Fruit fly (Drosophila melanogaster): ENCODE results near the gene CG43329.
A peak's percentile ranks its signal among the peaks of the same experiment; 100 is the strongest.

Gene CG43329

DNA sequence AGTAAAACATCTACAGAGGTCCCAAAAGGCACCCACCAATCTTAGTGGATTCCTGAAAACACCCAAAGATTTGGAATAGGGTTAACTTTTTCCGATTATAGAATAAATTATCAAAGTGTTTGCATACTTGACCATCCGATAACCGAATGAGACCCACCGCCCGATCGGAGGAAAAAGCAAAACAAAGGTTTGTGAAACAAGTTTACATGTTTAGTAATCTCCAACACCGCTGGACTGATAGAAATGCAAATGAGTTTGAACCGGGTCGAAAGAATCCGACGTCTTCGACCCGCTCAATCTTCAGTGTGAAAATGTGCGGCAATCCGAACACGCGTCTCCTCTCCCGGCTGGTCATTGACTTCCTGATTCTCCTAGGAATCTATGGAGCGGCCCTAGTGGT, 36.5 kb downstream of the CG43329 start, which contains the start of gene CG11437:
Gene CG11437 (plus strand): TSS at position 301 of the 400 bp plus-strand sequence.
- TF ChIP-seq CG34367 (tag; optimal IDR thresholded peaks at IDR 0.05) (no peak), CG10348 (GFP tag; IDR thresholded peaks at IDR 0.05) (no peak), CG15710 (tag; optimal IDR thresholded peaks at IDR 0.05) (no peak)

DNA sequence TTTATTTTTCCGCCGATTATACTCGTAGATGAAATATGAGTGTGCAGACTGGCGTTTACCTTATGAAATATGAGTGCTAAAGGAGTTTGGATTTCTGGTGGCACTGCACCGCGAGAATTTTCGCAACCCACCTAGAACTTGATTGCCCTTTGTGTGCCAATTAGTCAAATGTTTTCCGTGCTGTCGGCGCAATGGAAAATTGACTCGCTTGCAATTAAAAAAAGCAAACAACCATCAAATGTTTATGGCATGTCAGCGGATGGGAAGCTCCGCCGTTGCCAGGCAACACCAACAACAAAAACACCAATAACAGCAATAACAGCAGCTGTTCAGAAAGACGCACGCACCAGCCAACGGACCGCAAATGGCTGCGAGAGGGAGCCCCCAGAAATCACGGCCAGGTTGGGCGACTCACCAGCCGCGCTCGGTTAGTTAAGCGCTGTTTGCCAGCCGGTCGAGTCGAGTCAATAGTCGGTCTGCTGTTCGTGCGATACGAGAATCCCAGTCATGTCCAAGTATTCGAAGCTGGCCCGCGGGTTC, 38.5 kb downstream of the CG43329 start:
- TF ChIP-seq fd96Ca (GFP tag; IDR thresholded peaks at IDR 0.05) (no peak), CG14655 (GFP tag; optimal IDR thresholded peaks at IDR 0.05) (peak; percentile 73), rn (GFP tag; IDR thresholded peaks at IDR 0.05) (no peak), gl (tag; optimal IDR thresholded peaks at IDR 0.05) (no peak), Ets98B (GFP tag; IDR thresholded peaks at IDR 0.05) (no peak), CG34367 (tag; optimal IDR thresholded peaks at IDR 0.05) (peak; percentile 25), Pif1B (GFP tag; optimal IDR thresholded peaks at IDR 0.05) (peak; percentile 9), CG13204 (GFP tag; optimal IDR thresholded peaks at IDR 0.05) (peak; percentile 73), CG8301 (tag; optimal IDR thresholded peaks at IDR 0.05) (peak; percentile 59), CG9948 (tag; optimal IDR thresholded peaks at IDR 0.05) (peak; percentile 53), Snoo (tag; optimal IDR thresholded peaks at IDR 0.05) (no peak), CG12605 (GFP tag; IDR thresholded peaks at IDR 0.05) (no peak), CG4496 (GFP tag; IDR thresholded peaks at IDR 0.05) (no peak), CG10348 (GFP tag; IDR thresholded peaks at IDR 0.05) (no peak), CG15710 (tag; optimal IDR thresholded peaks at IDR 0.05) (peak; percentile 30), CG17806 (tag; optimal IDR thresholded peaks at IDR 0.05) (peak; percentile 33), CG32121 (GFP tag; IDR thresholded peaks at IDR 0.05) (peak; percentile 24; the same call in 1 of the 2 replicates), CG8159 (tag; optimal IDR thresholded peaks at IDR 0.05) (peak; percentile 44), Pif1A (GFP tag; optimal IDR thresholded peaks at IDR 0.05) (peak; percentile 47)

DNA sequence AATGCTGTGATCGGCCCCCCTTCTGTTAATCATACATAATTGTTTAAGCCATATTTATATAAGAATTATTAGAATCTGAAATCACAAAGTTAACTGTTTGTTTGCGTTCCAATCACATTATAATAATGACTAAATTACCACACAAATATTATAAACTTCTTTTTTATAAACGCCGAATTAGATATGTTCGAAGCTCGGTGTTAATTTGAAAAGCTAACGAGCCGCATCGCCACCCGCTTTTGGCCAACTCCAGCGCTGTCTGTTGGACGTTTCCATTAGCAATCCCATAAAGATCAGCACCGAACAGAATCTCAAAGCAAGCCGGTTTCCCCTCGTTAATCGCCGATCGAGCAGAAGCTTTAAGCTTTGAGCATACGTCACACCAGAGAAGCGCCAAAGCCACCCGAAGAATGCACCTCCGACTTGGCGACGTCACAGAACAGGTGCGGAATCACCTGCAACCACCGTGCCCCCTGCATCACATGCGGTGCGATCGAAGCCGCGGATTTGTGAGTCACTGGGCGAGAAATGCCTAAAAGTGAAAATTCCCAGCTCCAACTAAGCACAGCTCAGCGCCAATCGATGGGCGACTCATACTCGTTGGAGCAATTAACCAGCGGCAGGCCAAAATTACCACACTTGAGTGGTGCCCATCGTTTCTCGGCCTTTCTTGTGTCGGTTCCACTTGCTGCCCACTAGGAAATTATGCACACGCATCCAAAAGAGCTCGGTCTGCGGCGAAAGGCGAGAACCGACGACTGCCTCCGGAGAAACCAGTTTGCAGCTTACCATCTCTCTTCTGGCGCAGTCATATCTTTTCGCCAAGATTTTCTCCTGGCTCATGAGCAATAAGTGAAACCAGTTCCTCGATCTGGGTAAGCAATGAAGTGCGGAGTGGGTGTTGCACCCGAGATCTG, 39.3 kb downstream of the CG43329 start, which contains the start of gene CG11438:
Gene CG11438 (plus strand): TSS at position 134 of the 917 bp plus-strand sequence.
- TF ChIP-seq EcR (GFP tag; optimal IDR thresholded peaks at IDR 0.05) (peak; percentile 42), CG15710 (tag; optimal IDR thresholded peaks at IDR 0.05) (no peak), gl (tag; optimal IDR thresholded peaks at IDR 0.05) (peak; percentile 12)

DNA sequence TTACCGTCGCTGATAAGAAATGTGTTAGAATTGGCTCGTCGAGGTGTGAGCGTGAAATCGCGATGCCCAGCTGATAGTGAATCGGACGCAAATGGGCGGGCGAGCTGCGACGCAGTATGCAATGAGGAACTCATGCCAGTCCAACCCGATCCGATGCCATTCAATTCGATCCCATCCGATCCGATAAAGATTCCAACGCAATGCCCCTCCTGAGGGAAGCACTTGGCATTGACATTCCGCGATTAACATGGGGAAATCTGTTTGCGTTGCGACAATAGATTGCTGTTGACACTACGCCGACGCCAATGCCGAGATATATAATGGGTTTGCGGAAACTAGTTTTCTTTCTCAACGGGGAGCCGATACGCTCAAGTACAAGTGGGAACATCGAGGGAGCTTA, 41.6 kb downstream of the CG43329 start:
- TF ChIP-seq fd96Ca (GFP tag; IDR thresholded peaks at IDR 0.05) (no peak), gl (tag; optimal IDR thresholded peaks at IDR 0.05) (no peak), CG8159 (tag; optimal IDR thresholded peaks at IDR 0.05) (no peak), CG4496 (GFP tag; IDR thresholded peaks at IDR 0.05) (no peak), CG8301 (tag; optimal IDR thresholded peaks at IDR 0.05) (no peak), EcR (GFP tag; optimal IDR thresholded peaks at IDR 0.05) (peak; percentile 11), Ets98B (GFP tag; IDR thresholded peaks at IDR 0.05) (no peak)

DNA sequence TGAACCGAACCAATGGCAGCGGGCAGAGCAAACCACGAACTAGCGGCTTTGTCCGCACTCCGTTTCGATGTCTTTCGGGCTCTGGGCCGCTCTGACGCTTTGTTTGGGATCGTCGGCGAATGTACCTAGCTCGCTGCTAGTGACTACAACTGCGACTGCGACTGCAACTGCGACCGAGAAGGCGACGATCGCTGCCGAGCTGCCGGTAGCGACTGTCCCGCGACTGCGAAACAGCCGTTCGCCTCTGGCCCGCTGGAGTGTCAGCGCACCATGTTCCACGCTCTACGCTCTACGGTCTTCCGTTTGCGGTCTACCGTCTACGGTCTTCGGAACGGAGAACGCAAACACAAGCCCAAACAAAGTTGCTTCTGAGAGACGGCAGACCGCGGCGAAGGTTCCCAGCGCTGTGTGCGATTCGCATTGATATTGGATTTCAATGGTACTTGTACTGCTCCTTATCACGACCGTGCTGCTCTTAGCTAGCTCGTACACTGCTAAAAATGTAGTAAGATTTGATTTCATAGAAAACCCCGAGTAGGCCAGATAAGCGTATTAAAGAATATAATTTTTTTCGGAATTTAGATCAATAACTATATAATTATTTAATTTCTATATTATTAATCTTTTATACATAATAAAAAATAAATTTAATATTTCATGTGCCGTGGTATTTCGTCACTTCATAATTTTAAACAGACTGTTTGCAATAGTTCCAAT, 43.9 kb downstream of the CG43329 start, which contains the start of gene laza:
Gene laza (minus strand): TSS at position 214 of the 717 bp plus-strand sequence.
- TF ChIP-seq CG9948 (tag; optimal IDR thresholded peaks at IDR 0.05) (peak; percentile 35), CG15710 (tag; optimal IDR thresholded peaks at IDR 0.05) (peak; percentile 23), EcR (GFP tag; optimal IDR thresholded peaks at IDR 0.05) (peak; percentile 24), CG34367 (tag; optimal IDR thresholded peaks at IDR 0.05) (no peak), fd96Ca (GFP tag; IDR thresholded peaks at IDR 0.05) (no peak), gl (tag; optimal IDR thresholded peaks at IDR 0.05) (no peak), CG14655 (GFP tag; optimal IDR thresholded peaks at IDR 0.05) (peak; percentile 51), Pif1A (GFP tag; optimal IDR thresholded peaks at IDR 0.05) (no peak), CG4496 (GFP tag; IDR thresholded peaks at IDR 0.05) (0 out of 3 replicates have a peak, but pooled peaks have one; percentile 10), D1 (tag; optimal IDR thresholded peaks at IDR 0.05) (no peak), Pif1B (GFP tag; optimal IDR thresholded peaks at IDR 0.05) (no peak), CG32121 (GFP tag; IDR thresholded peaks at IDR 0.05) (no peak), CG8301 (tag; optimal IDR thresholded peaks at IDR 0.05) (no peak), rn (GFP tag; IDR thresholded peaks at IDR 0.05) (no peak), CG12605 (GFP tag; IDR thresholded peaks at IDR 0.05) (no peak), CG8159 (tag; optimal IDR thresholded peaks at IDR 0.05) (peak; percentile 43), CG13204 (GFP tag; optimal IDR thresholded peaks at IDR 0.05) (peak; percentile 98), Snoo (tag; optimal IDR thresholded peaks at IDR 0.05) (no peak), Ets98B (GFP tag; IDR thresholded peaks at IDR 0.05) (no peak), CG10348 (GFP tag; IDR thresholded peaks at IDR 0.05) (no peak), CG17806 (tag; optimal IDR thresholded peaks at IDR 0.05) (peak; percentile 15)

DNA sequence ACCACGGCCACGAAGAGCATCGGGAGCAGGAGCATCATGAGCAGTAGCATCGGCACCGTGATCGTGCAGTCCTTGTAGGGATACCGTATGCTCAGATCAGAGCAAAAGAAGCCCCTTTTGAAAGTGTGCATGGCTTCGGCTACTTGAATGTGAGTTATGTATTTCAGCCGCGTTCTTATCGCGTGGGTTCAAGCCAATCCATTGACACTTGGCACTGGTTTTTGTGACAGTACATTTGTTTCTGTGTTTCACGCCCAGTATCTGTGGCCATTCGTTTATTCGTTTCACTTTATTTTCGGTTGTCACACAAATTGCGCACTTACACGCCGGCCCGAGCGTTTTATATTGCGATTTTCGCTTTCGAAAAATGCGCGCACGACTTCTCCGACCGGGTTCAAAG, 44.6 kb downstream of the CG43329 start:
- TF ChIP-seq CG34367 (tag; optimal IDR thresholded peaks at IDR 0.05) (no peak), Snoo (tag; optimal IDR thresholded peaks at IDR 0.05) (no peak), gl (tag; optimal IDR thresholded peaks at IDR 0.05) (no peak), CG32121 (GFP tag; IDR thresholded peaks at IDR 0.05) (no peak), Ets98B (GFP tag; IDR thresholded peaks at IDR 0.05) (no peak), fd96Ca (GFP tag; IDR thresholded peaks at IDR 0.05) (no peak), EcR (GFP tag; optimal IDR thresholded peaks at IDR 0.05) (no peak), CG14655 (GFP tag; optimal IDR thresholded peaks at IDR 0.05) (no peak), Pif1B (GFP tag; optimal IDR thresholded peaks at IDR 0.05) (no peak), CG4496 (GFP tag; IDR thresholded peaks at IDR 0.05) (no peak), Pif1A (GFP tag; optimal IDR thresholded peaks at IDR 0.05) (no peak), CG12605 (GFP tag; IDR thresholded peaks at IDR 0.05) (no peak), CG10348 (GFP tag; IDR thresholded peaks at IDR 0.05) (no peak), D1 (tag; optimal IDR thresholded peaks at IDR 0.05) (no peak), CG15710 (tag; optimal IDR thresholded peaks at IDR 0.05) (no peak), CG9948 (tag; optimal IDR thresholded peaks at IDR 0.05) (no peak), CG8301 (tag; optimal IDR thresholded peaks at IDR 0.05) (no peak)
